Worm (Caenorhabditis elegans): ENCODE results near the gene nft-1.

ce11 chrIII:11896652-11897051 lies 27.0 kb upstream of the nft-1 start:
- no peak for TF ChIP-seq snpc-1.3 (tag; optimal IDR thresholded peaks at IDR 0.05; ENCODE audit: insufficient read depth)
- TF ChIP-seq dpl-1 (GFP tag; optimal IDR thresholded peaks at IDR 0.05) = no peak
- TF ChIP-seq unc-62 (GFP tag; optimal IDR thresholded peaks at IDR 0.05) = no peak
- TF ChIP-seq pha-4 (tag; optimal IDR thresholded peaks at IDR 0.05) = no peak
- no peak for TF ChIP-seq sea-2 (GFP tag; IDR thresholded peaks at IDR 0.05)
